Worm (Caenorhabditis elegans) whole organism, mixed stage, embryonic: ENCODE data around the gene Y57G11C.36.

Source experiments
- elt-1 ChIP-seq: sonication (generic microtip); optimal IDR thresholded peaks from 2 replicates; lab custom pipeline; 2017; ENCODE audit warnings: missing genetic modification characterization, mild to moderate bottlenecking, missing compliant biosample characterization, antibody characterized with exemption, moderate library complexity, borderline replicate concordance; ENCODE audit not compliant: insufficient read depth
- lsy-2 ChIP-seq: fragments of 150-350 bp; optimal IDR thresholded peaks from 2 replicates; lab custom pipeline; 2014; ENCODE audit warnings: missing biosample characterization, missing genetic modification characterization
- nhr-76 ChIP-seq: sonication (generic microtip); optimal IDR thresholded peaks from 2 replicates; lab custom pipeline; 2017; ENCODE audit warnings: missing biosample characterization, missing genetic modification characterization
- unc-39 ChIP-seq: fragments of 150-350 bp; optimal IDR thresholded peaks from 2 replicates; lab custom pipeline; 2014; ENCODE audit warnings: missing biosample characterization, missing genetic modification characterization

- no peak for TF ChIP-seq nhr-76 (tag; lab: Kevin White, UChicago)
- no peak for TF ChIP-seq elt-1 (tag; lab: Kevin White, UChicago)
- TF ChIP-seq lsy-2 (tag; lab: Kevin White, UChicago): no peak
- TF ChIP-seq unc-39 (tag; lab: Kevin White, UChicago): no peak
Observed at ce11 chrIV:14816288-14816687, 42.7 kb upstream of the Y57G11C.36 start, which contains the start of gene Y57G11C.46.
